Worm (Caenorhabditis elegans): ENCODE results near the gene lgg-1.

The lgg-1 gene

ce11 chrII:6342455-6342854 is 5.1 kb downstream of the lgg-1 start:
- TF ChIP-seq dox-1 (GFP tag; IDR thresholded peaks at IDR 0.05) (no peak), attf-5 (GFP tag; optimal IDR thresholded peaks at IDR 0.05) (no peak), F22D6.2 (tag; optimal IDR thresholded peaks at IDR 0.05) (no peak), somi-1 (GFP tag; optimal IDR thresholded peaks at IDR 0.05) (no peak), lin-54 (GFP tag; optimal IDR thresholded peaks at IDR 0.05) (no peak), F33H1.4 (GFP tag; IDR thresholded peaks at IDR 0.05) (no peak), snpc-4 (GFP tag; optimal IDR thresholded peaks at IDR 0.05) (no peak), snpc-4 (tag; optimal IDR thresholded peaks at IDR 0.05) (no peak), hlh-26 (GFP tag; conservative IDR thresholded peaks at IDR 0.05) (no peak), lin-35 (GFP tag; optimal IDR thresholded peaks at IDR 0.05) (no peak), Y79H2A.3 (GFP tag; conservative IDR thresholded peaks at IDR 0.05) (no peak), hmg-1.2 (GFP tag; IDR thresholded peaks at IDR 0.05) (no peak), gei-17 (GFP tag; optimal IDR thresholded peaks at IDR 0.05) (no peak)

ce11 chrII:6341076-6341475 is 6.4 kb downstream of the lgg-1 start:
- no peak for TF ChIP-seq B0019.2 (GFP tag; conservative IDR thresholded peaks at IDR 0.05)
- no peak for TF ChIP-seq pbrm-1 (GFP tag; IDR thresholded peaks at IDR 0.05)
- no peak for TF ChIP-seq ccch-3 (GFP tag; optimal IDR thresholded peaks at IDR 0.05)
- no peak for TF ChIP-seq F37B4.10 (GFP tag; IDR thresholded peaks at IDR 0.05)
- TF ChIP-seq Y95B8A.8 (GFP tag; IDR thresholded peaks at IDR 0.05) = no peak
- no peak for TF ChIP-seq dpl-1 (GFP tag; optimal IDR thresholded peaks at IDR 0.05)
- TF ChIP-seq F23B12.7 (tag; optimal IDR thresholded peaks at IDR 0.05; ENCODE audit: insufficient read depth) = no peak
- no peak for TF ChIP-seq nhr-80 (tag; optimal IDR thresholded peaks at IDR 0.05)
- no peak for TF ChIP-seq egrh-3 (GFP tag; IDR thresholded peaks at IDR 0.05)
- no peak for TF ChIP-seq gei-17 (GFP tag; optimal IDR thresholded peaks at IDR 0.05)
- no peak for TF ChIP-seq lin-26 (GFP tag; IDR thresholded peaks at IDR 0.05)
- no peak for TF ChIP-seq hlh-26 (GFP tag; conservative IDR thresholded peaks at IDR 0.05)
- TF ChIP-seq zim-3 (tag; optimal IDR thresholded peaks at IDR 0.05) = no peak
- TF ChIP-seq lsy-27 (tag; optimal IDR thresholded peaks at IDR 0.05; ENCODE audit: borderline replicate concordance, insufficient read depth) = no peak
- TF ChIP-seq ZK185.1 (tag; optimal IDR thresholded peaks at IDR 0.05; ENCODE audit: poor library complexity, severe bottlenecking) = no peak
- TF ChIP-seq ama-1 (optimal IDR thresholded peaks at IDR 0.05) = no peak
- TF ChIP-seq ama-1 (GFP tag; optimal IDR thresholded peaks at IDR 0.05) = no peak
- TF ChIP-seq atf-7 (tag; optimal IDR thresholded peaks at IDR 0.05) = no peak
- no peak for TF ChIP-seq rec-8 (tag; optimal IDR thresholded peaks at IDR 0.05)

ce11 chrII:6339948-6340347 is 7.6 kb downstream of the lgg-1 start, which contains the start of gene C32D5.7:
Gene C32D5.7 (minus strand): TSS chrII:6340048.
- no peak for TF ChIP-seq repo-1 (tag; optimal IDR thresholded peaks at IDR 0.05)

- TF ChIP-seq Y79H2A.3 (GFP tag; conservative IDR thresholded peaks at IDR 0.05) (no peak), ZK185.1 (tag; optimal IDR thresholded peaks at IDR 0.05; ENCODE audit: poor library complexity, severe bottlenecking) (no peak), C06A6.2 (GFP tag; conservative IDR thresholded peaks at IDR 0.05) (no peak), D2030.7 (GFP tag; IDR thresholded peaks at IDR 0.05) (no peak), rpc-1 (optimal IDR thresholded peaks at IDR 0.05) (no peak), rpc-1 (tag; optimal IDR thresholded peaks at IDR 0.05) (no peak), madf-10 (tag; optimal IDR thresholded peaks at IDR 0.05) (no peak), lag-1 (GFP tag; IDR thresholded peaks at IDR 0.05) (no peak), mes-4 (tag; optimal IDR thresholded peaks at IDR 0.05) (no peak)
Observed at ce11 chrII:6339511-6339910, 8.0 kb downstream of the lgg-1 start.

All from whole organism, young adult.